Worm (Caenorhabditis elegans) whole organism, L3 larva: ENCODE data around the gene C14B4.2.

ENCODE experiments used
- R02D3.7 ChIP-seq: fragments of 150-350 bp; optimal IDR thresholded peaks from 2 replicates; lab custom pipeline; 2014; ENCODE audit warnings: missing biosample characterization, missing genetic modification characterization
- ama-1 ChIP-seq: fragments of 150-350 bp; optimal IDR thresholded peaks from 2 replicates; lab custom pipeline; 2018
- lin-39 ChIP-seq: fragments of 150-350 bp; optimal IDR thresholded peaks from 2 replicates; lab custom pipeline; 2018; ENCODE audit warnings: missing biosample characterization, missing genetic modification reagents, missing genetic modification characterization
- nhr-28 ChIP-seq: fragments of 150-350 bp; optimal IDR thresholded peaks from 2 replicates; lab custom pipeline; 2014; ENCODE audit warnings: missing biosample characterization, missing genetic modification characterization
- nhr-67 ChIP-seq: fragments of 150-350 bp; optimal IDR thresholded peaks from 2 replicates; lab custom pipeline; 2014; ENCODE audit warnings: missing biosample characterization, missing genetic modification characterization
- nhr-77 ChIP-seq: fragments of 150-350 bp; optimal IDR thresholded peaks from 2 replicates; lab custom pipeline; 2014; ENCODE audit warnings: missing biosample characterization, missing genetic modification characterization

- no peak for TF ChIP-seq R02D3.7 (tag; lab: Kevin White, UChicago)
- no peak for TF ChIP-seq lin-39
- TF ChIP-seq nhr-67 (tag; lab: Kevin White, UChicago) = no peak
- TF ChIP-seq ama-1 (lab: Kevin White, UChicago) = no peak
- no peak for TF ChIP-seq nhr-77 (tag; lab: Kevin White, UChicago)
- no peak for TF ChIP-seq nhr-28 (tag; lab: Kevin White, UChicago)
Observed at ce11 chrV:19380968-19381367, 18.5 kb upstream of the C14B4.2 start, which contains the start of gene srw-84.
